Worm (Caenorhabditis elegans) whole organism, L2 larva: ENCODE measurements around the gene C34F6.12.

Experiments used
- ZK546.5 ChIP-seq: sonication (generic microtip); optimal IDR thresholded peaks from 2 replicates; lab custom pipeline; 2017; ENCODE audit warnings: missing biosample characterization, missing genetic modification characterization
- ama-1 ChIP-seq: fragments of 150-350 bp; optimal IDR thresholded peaks from 2 replicates; lab custom pipeline; 2018; ENCODE audit warnings: inconsistent platforms
- elt-3 ChIP-seq: sonication (generic microtip); optimal IDR thresholded peaks from 2 replicates; lab custom pipeline; 2017; ENCODE audit warnings: missing biosample characterization, missing genetic modification characterization
- lin-11 ChIP-seq: fragments of 150-350 bp; sonication (generic microtip); optimal IDR thresholded peaks from 2 replicates; lab custom pipeline; 2014; ENCODE audit warnings: missing biosample characterization, missing genetic modification characterization, inconsistent platforms, mixed read lengths
- lsy-2 ChIP-seq, 2 experiments: fragments of 150-350 bp in 1 of 2; sonication (generic microtip) in 1 of 2; optimal IDR thresholded peaks; 2 replicates each; lab custom pipeline; 2014 to 2017; ENCODE audit warnings: missing biosample characterization in 2 of 2, missing genetic modification characterization in 2 of 2
- nhr-11 ChIP-seq: fragments of 150-350 bp; optimal IDR thresholded peaks from 2 replicates; lab custom pipeline; 2014; ENCODE audit warnings: missing biosample characterization, missing genetic modification characterization
- nhr-12 ChIP-seq: fragments of 150-350 bp; optimal IDR thresholded peaks from 2 replicates; lab custom pipeline; 2014; ENCODE audit warnings: missing biosample characterization, missing genetic modification characterization
- nhr-237 ChIP-seq: fragments of 150-350 bp; optimal IDR thresholded peaks from 2 replicates; lab custom pipeline; 2014; ENCODE audit warnings: missing biosample characterization, missing genetic modification characterization
- nhr-77 ChIP-seq: fragments of 150-350 bp; optimal IDR thresholded peaks from 2 replicates; lab custom pipeline; 2014; ENCODE audit warnings: missing biosample characterization, missing genetic modification characterization
- unc-39 ChIP-seq: fragments of 150-350 bp; optimal IDR thresholded peaks from 2 replicates; lab custom pipeline; 2014; ENCODE audit warnings: missing biosample characterization, missing genetic modification characterization
- unc-55 ChIP-seq: fragments of 150-350 bp; sonication (generic microtip); optimal IDR thresholded peaks from 3 replicates; lab custom pipeline; 2014; ENCODE audit warnings: missing biosample characterization, missing genetic modification reagents, missing genetic modification characterization
- unc-62 ChIP-seq: fragments of 150-350 bp; optimal IDR thresholded peaks from 2 replicates; lab custom pipeline; 2014; ENCODE audit warnings: missing biosample characterization, missing genetic modification reagents, missing genetic modification characterization
- ztf-11 ChIP-seq: sonication (generic microtip); optimal IDR thresholded peaks from 2 replicates; lab custom pipeline; 2017; ENCODE audit warnings: missing biosample characterization, missing genetic modification characterization
- ztf-4 ChIP-seq: fragments of 150-350 bp; optimal IDR thresholded peaks from 2 replicates; lab custom pipeline; 2014; ENCODE audit warnings: missing biosample characterization, missing genetic modification characterization

DNA sequence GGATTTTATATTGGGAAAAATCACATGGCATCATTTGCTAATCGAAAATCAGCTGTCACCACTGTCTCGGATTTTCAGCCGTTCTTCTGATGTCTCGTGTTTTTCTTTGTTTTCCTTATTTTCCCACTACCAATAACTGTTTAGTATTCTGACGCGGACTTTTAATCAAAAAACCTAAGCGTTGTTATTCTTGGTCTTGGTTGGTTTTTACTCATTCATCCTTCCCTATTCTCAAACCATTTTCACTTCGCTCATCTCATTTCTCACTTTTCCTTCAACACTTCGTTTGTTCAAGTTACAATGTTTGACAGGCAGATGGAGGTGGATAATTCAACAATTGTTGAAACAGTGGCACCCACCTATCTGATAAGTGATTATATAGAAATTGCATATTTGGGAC is 47.9 kb downstream of the C34F6.12 start, which contains the start of gene gnrr-6:
- TF ChIP-seq ztf-11 (tag; lab: Kevin White, UChicago) = no peak
- no peak for TF ChIP-seq unc-62 (GFP tag; lab: Kevin White, UChicago)
- no peak for TF ChIP-seq lin-11 (tag; lab: Kevin White, UChicago)
- TF ChIP-seq nhr-77 (tag; lab: Kevin White, UChicago) = no peak
- TF ChIP-seq ZK546.5 (tag; lab: Kevin White, UChicago) = no peak
- TF ChIP-seq nhr-12 = no peak
- TF ChIP-seq elt-3 (tag; lab: Kevin White, UChicago) = no peak
- no peak for TF ChIP-seq unc-39 (tag; lab: Kevin White, UChicago)
- no peak for TF ChIP-seq ztf-4 (tag; lab: Kevin White, UChicago)
- TF ChIP-seq nhr-237 (tag; lab: Kevin White, UChicago) = no peak
- TF ChIP-seq ama-1 (lab: Kevin White, UChicago) = no peak
- TF ChIP-seq lsy-2 (tag; optimal IDR thresholded peaks at IDR 0.05; lab: Kevin White, UChicago) = no peak
- TF ChIP-seq unc-55 (GFP tag; lab: Kevin White, UChicago) = no peak
- no peak for TF ChIP-seq nhr-11 (tag; lab: Kevin White, UChicago)
